Worm (Caenorhabditis elegans) whole organism, L2 larva: ENCODE results near the gene Y37E11AL.3.

Experiments
- gmeb-1 ChIP-seq: fragments of 150-350 bp; optimal IDR thresholded peaks from 2 replicates; lab custom pipeline; 2014; ENCODE audit warnings: missing biosample characterization, missing genetic modification characterization
- nhr-10 ChIP-seq: sonication (generic microtip); optimal IDR thresholded peaks from 2 replicates; lab custom pipeline; 2017; ENCODE audit warnings: missing biosample characterization, missing genetic modification characterization
- nhr-21 ChIP-seq: fragments of 150-350 bp; optimal IDR thresholded peaks from 2 replicates; lab custom pipeline; 2014; ENCODE audit warnings: missing biosample characterization, missing genetic modification characterization
- nhr-6 ChIP-seq: fragments of 150-350 bp; optimal IDR thresholded peaks from 2 replicates; lab custom pipeline; 2014; ENCODE audit warnings: missing biosample characterization, missing genetic modification characterization
- nhr-77 ChIP-seq: fragments of 150-350 bp; optimal IDR thresholded peaks from 2 replicates; lab custom pipeline; 2014; ENCODE audit warnings: missing biosample characterization, missing genetic modification characterization
- skn-1 ChIP-seq: sonication (generic microtip); optimal IDR thresholded peaks from 2 replicates; lab custom pipeline; 2017; ENCODE audit warnings: missing biosample characterization, missing genetic modification characterization

ce11 chrIV:3698201-3698600, 3.5 kb downstream of the Y37E11AL.3 start, which contains the start of gene Y37E11AL.2:
- no peak for TF ChIP-seq nhr-21 (tag; lab: Kevin White, UChicago)
- TF ChIP-seq skn-1 (tag; lab: Kevin White, UChicago) = no peak
- no peak for TF ChIP-seq gmeb-1 (tag; lab: Kevin White, UChicago)
- TF ChIP-seq nhr-6 (tag; lab: Kevin White, UChicago) = no peak
- no peak for TF ChIP-seq nhr-10
- no peak for TF ChIP-seq nhr-77 (tag; lab: Kevin White, UChicago)
